Worm (Caenorhabditis elegans): Measurements from ENCODE around the gene mif-2.
A peak's percentile ranks its signal among the peaks of the same experiment; 100 is the strongest.

The mif-2 gene

DNA sequence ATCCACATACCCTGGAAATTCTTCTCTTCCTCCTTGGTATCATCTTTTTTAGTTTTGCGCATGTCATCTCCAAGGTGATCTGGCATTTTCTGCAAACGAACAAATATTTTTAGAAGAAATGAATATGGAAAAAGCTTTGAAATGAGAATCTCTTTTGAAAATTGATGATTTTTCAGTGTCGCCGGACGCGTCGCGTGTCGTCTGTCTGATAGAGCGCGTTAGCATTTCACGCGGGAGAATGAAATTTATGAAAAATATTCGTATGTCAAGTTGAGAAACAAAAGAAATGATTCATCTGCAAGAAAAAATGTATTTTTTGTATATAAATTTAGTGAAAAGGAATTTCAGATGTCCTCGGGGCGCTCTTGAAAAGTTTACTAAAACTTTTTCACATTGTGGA lies 4.0 kb upstream of the mif-2 start, which contains the start of gene rpt-1 (continued):
- TF ChIP-seq hpl-2 (GFP tag; optimal IDR thresholded peaks at IDR 0.05) (no peak), pqm-1 (tag; optimal IDR thresholded peaks at IDR 0.05) (no peak), nhr-85 (tag) (peak; percentile 59), nhr-11 (tag; optimal IDR thresholded peaks at IDR 0.05) (no peak), tlp-1 (tag; optimal IDR thresholded peaks at IDR 0.05) (no peak), nhr-47 (tag; optimal IDR thresholded peaks at IDR 0.05) (peak; percentile 65), lin-15B (tag; optimal IDR thresholded peaks at IDR 0.05) (peak; percentile 83), ceh-82 (tag; optimal IDR thresholded peaks at IDR 0.05) (peak; percentile 41 to 76 (median 71)), fkh-10 (GFP tag; optimal IDR thresholded peaks at IDR 0.05) (no peak)

DNA sequence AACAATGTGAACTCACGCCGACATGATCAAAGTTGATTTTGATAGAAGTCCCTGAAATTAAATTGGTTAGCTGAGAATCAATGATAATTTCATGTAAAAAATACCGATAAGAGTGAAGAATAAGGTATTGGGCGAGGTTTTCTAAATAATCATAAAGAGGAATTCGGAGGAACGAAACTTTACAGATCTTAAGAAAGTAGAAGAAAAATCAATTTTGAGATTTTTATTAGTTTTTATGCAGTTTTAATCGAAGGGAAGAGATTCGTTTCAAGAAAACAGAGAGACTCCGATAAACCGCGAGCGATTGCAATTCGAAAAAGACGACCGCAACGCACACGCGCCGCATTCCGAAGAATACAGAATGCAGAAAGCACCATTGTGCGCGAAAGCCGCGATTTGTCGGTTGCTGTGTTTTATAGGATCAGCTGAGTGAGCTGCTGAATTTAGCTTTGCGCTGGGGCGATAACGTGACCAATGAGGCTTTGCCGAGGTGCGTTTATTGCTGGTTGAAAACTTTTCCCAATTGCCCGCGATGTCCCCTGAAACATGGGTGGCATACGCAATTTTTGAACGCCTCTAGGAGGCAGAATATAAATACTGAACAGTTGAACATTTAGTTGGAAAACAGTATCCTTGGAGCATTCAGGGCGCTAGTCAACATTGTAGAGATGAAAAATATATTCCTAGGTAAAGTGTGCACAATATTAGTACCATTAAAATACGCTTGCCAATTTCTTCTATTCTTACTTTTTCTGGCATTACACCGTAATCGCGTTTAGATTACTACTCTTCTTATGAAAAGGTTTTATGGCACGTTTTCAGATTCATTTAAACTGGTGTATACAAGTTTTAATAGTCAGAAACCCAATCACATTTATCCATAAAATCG lies 1.7 kb upstream of the mif-2 start, which contains the start of gene snr-4:
snr-4 (minus strand) TSS at position 51 of the 889 bp plus-strand sequence.
- TF ChIP-seq C16A3.4 (tag; optimal IDR thresholded peaks at IDR 0.05) (peak; percentile 84), tbx-2 (tag; optimal IDR thresholded peaks at IDR 0.05) (peak; percentile 96), mab-9 (GFP tag; IDR thresholded peaks at IDR 0.05) (peak; percentile 95), ama-1 (optimal IDR thresholded peaks at IDR 0.05) (peak; percentile 94), nhr-11 (tag; optimal IDR thresholded peaks at IDR 0.05) (peak; percentile 82), sup-37 (GFP tag; optimal IDR thresholded peaks at IDR 0.05) (peak; percentile 89), vab-15 (tag; optimal IDR thresholded peaks at IDR 0.05) (peak; percentile 48), ces-1 (GFP tag; optimal IDR thresholded peaks at IDR 0.05) (no peak), fkh-8 (tag; optimal IDR thresholded peaks at IDR 0.05) (peak; percentile 95), grh-1 (GFP tag; IDR thresholded peaks at IDR 0.05) (peak; percentile 98), unc-86 (tag; optimal IDR thresholded peaks at IDR 0.05) (peak; percentile 94), irx-1 (tag; optimal IDR thresholded peaks at IDR 0.05) (peak; percentile 90), nhr-71 (tag; optimal IDR thresholded peaks at IDR 0.05) (peak; percentile 98), lir-3 (tag; optimal IDR thresholded peaks at IDR 0.05; ENCODE audit: poor library complexity) (peak; percentile 74), elt-3 (tag; optimal IDR thresholded peaks at IDR 0.05) (peak in 5 of 6 experiments; percentile 30 to 96 (median 93)), hlh-17 (GFP tag; optimal IDR thresholded peaks at IDR 0.05; ENCODE audit: borderline replicate concordance) (no peak), ztf-11 (tag; optimal IDR thresholded peaks at IDR 0.05) (peak in 1 of 2 experiments; percentile 91), ztf-4 (tag; optimal IDR thresholded peaks at IDR 0.05) (peak; percentile 82), dpl-1 (GFP tag; optimal IDR thresholded peaks at IDR 0.05) (peak; percentile 79 to 83 (median 83)), zag-1 (tag; optimal IDR thresholded peaks at IDR 0.05) (peak; percentile 17), ets-5 (GFP tag; IDR thresholded peaks at IDR 0.05) (no peak), nhr-20 (tag; optimal IDR thresholded peaks at IDR 0.05) (peak; percentile 96), unc-130 (tag; optimal IDR thresholded peaks at IDR 0.05) (peak; percentile 66), efl-3 (GFP tag; optimal IDR thresholded peaks at IDR 0.05) (peak; percentile 68), hlh-4 (tag; optimal IDR thresholded peaks at IDR 0.05) (no peak), ceh-63 (GFP tag; optimal IDR thresholded peaks at IDR 0.05) (peak; percentile 89), dsc-1 (tag; optimal IDR thresholded peaks at IDR 0.05) (peak; percentile 97), nhr-84 (tag; optimal IDR thresholded peaks at IDR 0.05) (peak; percentile 36), nhr-237 (tag; optimal IDR thresholded peaks at IDR 0.05) (peak; percentile 76), nhr-76 (tag; optimal IDR thresholded peaks at IDR 0.05) (peak; percentile 37), nhr-77 (tag; optimal IDR thresholded peaks at IDR 0.05) (peak; percentile 95), nhr-90 (tag; optimal IDR thresholded peaks at IDR 0.05; ENCODE audit: poor library complexity) (peak; percentile 98), ceh-90 (tag; optimal IDR thresholded peaks at IDR 0.05) (peak; percentile 31), C34B4.2 (tag; optimal IDR thresholded peaks at IDR 0.05) (peak; percentile 23), rnt-1 (tag; optimal IDR thresholded peaks at IDR 0.05) (peak; percentile 97), mef-2 (tag; optimal IDR thresholded peaks at IDR 0.05) (peak; percentile 36), sox-4 (tag; optimal IDR thresholded peaks at IDR 0.05) (peak; percentile 81), nhr-47 (tag; optimal IDR thresholded peaks at IDR 0.05) (peak; percentile 98), fkh-10 (GFP tag; optimal IDR thresholded peaks at IDR 0.05) (peak; percentile 69), skn-1 (tag; optimal IDR thresholded peaks at IDR 0.05) (peak; percentile 80), efl-1 (optimal IDR thresholded peaks at IDR 0.05) (peak; percentile 91 to 96), efl-1 (GFP tag; optimal IDR thresholded peaks at IDR 0.05 in 1 of 2) (peak; percentile 83 to 99), zip-4 (GFP tag; optimal IDR thresholded peaks at IDR 0.05) (peak; percentile 88), tlp-1 (tag; optimal IDR thresholded peaks at IDR 0.05) (no peak)
